Worm (Caenorhabditis elegans) whole organism, early embryonic: Measurements from ENCODE around the gene sma-4.

Experiments used
- B0310.2 ChIP-seq: sonication (generic microtip); optimal IDR thresholded peaks from 2 replicates; lab custom pipeline; 2016; ENCODE audit warnings: mild to moderate bottlenecking, missing genetic modification characterization, missing compliant biosample characterization
- F13C5.2 ChIP-seq: sonication (generic microtip); optimal IDR thresholded peaks from 2 replicates; lab custom pipeline; 2017; ENCODE audit warnings: mild to moderate bottlenecking, missing genetic modification characterization, inconsistent platforms, missing compliant biosample characterization
- aly-1 ChIP-seq: sonication (generic microtip); optimal IDR thresholded peaks from 2 replicates; lab custom pipeline; 2016; ENCODE audit warnings: missing genetic modification characterization, missing compliant biosample characterization
- ama-1 ChIP-seq: fragments of 150-350 bp; optimal IDR thresholded peaks from 2 replicates; lab custom pipeline; 2014
- ceh-13 ChIP-seq: fragments of 200-800 bp; sonication (Bioruptor generic); optimal IDR thresholded peaks from 2 replicates; lab custom pipeline; 2018; ENCODE audit warnings: mild to moderate bottlenecking, missing genetic modification characterization, missing compliant biosample characterization
- ceh-36 ChIP-seq: sonication (generic microtip); optimal IDR thresholded peaks from 2 replicates; lab custom pipeline; 2016; ENCODE audit warnings: missing genetic modification characterization, inconsistent platforms, missing compliant biosample characterization
- ets-7 ChIP-seq: sonication (generic microtip); optimal IDR thresholded peaks from 2 replicates; lab custom pipeline; 2016; ENCODE audit warnings: missing genotype, missing genetic modification characterization, missing compliant biosample characterization
- flt-1 ChIP-seq: fragments of 200-800 bp; sonication (Bioruptor generic); IDR thresholded peaks from 2 replicates; pipeline ENCODE4 v1.3.6; 2022; ENCODE audit warnings: missing genetic modification characterization, missing compliant biosample characterization
- hmbx-1 ChIP-seq: sonication (generic microtip); optimal IDR thresholded peaks from 2 replicates; lab custom pipeline; 2016; ENCODE audit warnings: mild to moderate bottlenecking, missing genetic modification characterization, missing compliant biosample characterization
- hmg-4 ChIP-seq: fragments of 200-800 bp; sonication (Bioruptor generic); optimal IDR thresholded peaks from 2 replicates; lab custom pipeline; 2018; ENCODE audit warnings: mild to moderate bottlenecking, missing genetic modification characterization, missing compliant biosample characterization
- hnd-1 ChIP-seq: sonication (generic microtip); optimal IDR thresholded peaks from 2 replicates; lab custom pipeline; 2016; ENCODE audit warnings: missing genetic modification characterization, missing compliant biosample characterization
- pes-1 ChIP-seq: fragments of 200-800 bp; sonication (Bioruptor generic); IDR thresholded peaks from 2 replicates; pipeline ENCODE4 v1.3.6; 2022; ENCODE audit warnings: missing genetic modification reagents, missing genetic modification characterization, missing compliant biosample characterization
- scrt-1 ChIP-seq: fragments of 200-800 bp; sonication (Bioruptor generic); IDR thresholded peaks from 2 replicates; pipeline ENCODE4 v1.3.6; 2022; ENCODE audit warnings: missing genetic modification characterization, missing compliant biosample characterization
- sea-1 ChIP-seq: fragments of 200-800 bp; sonication (Bioruptor generic); conservative IDR thresholded peaks from 2 replicates; pipeline ENCODE4 v1.3.6; 2022; ENCODE audit warnings: missing genetic modification characterization, missing compliant biosample characterization
- tbx-11 ChIP-seq: fragments of 200-800 bp; sonication (Bioruptor generic); IDR thresholded peaks from 2 replicates; pipeline ENCODE4 v1.3.6; 2022; ENCODE audit warnings: missing genetic modification characterization, missing compliant biosample characterization
- tbx-37 ChIP-seq: fragments of 200-800 bp; sonication (Bioruptor generic); conservative IDR thresholded peaks from 2 replicates; pipeline ENCODE4 v1.3.6; 2022; ENCODE audit warnings: missing genetic modification reagents, missing genetic modification characterization, missing compliant biosample characterization
- tra-4 ChIP-seq: sonication (generic microtip); optimal IDR thresholded peaks from 2 replicates; lab custom pipeline; 2017; ENCODE audit warnings: missing genetic modification characterization, missing compliant biosample characterization

The sma-4 gene

DNA sequence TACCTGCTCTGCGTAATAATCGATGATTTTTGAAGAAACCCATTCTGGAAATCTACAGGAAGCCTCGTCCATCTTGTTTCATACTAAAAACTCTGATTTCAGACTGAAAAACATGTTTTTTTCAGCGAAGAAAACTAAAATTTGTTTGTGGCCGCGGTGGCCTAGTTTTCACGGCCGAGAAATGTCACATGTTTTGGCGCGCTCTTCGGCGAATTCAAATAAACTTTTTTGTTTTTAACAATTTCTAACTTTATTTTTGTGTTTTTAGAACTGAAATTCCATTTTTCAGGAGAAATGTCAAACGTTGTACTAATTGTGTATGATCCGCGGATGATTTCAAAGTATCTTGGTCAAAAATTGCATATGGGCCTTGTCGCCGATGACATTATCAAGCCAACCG, 13.1 kb upstream of the sma-4 start, which contains the start of the genes polq-1 and him-10:
Gene polq-1 (minus strand): TSS at position 190 of the 400 bp plus-strand sequence.
Gene him-10 (plus strand): TSS at position 290 of the 400 bp plus-strand sequence.
- TF ChIP-seq B0310.2 (tag; lab: Kevin White, UChicago), result no peak
- no peak for TF ChIP-seq hnd-1 (tag; lab: Kevin White, UChicago)
- no peak for TF ChIP-seq tra-4 (tag; lab: Kevin White, UChicago)
- no peak for TF ChIP-seq sea-1 (GFP tag; lab: Robert Waterston, UW)
- TF ChIP-seq tbx-37 (GFP tag; lab: Robert Waterston, UW), result no peak
- no peak for TF ChIP-seq tbx-11 (GFP tag; lab: Robert Waterston, UW)
- no peak for TF ChIP-seq hmbx-1 (tag; lab: Kevin White, UChicago)
- TF ChIP-seq hmg-4, result no peak
- no peak for TF ChIP-seq ceh-13 (GFP tag; lab: Kevin White, UChicago)
- TF ChIP-seq aly-1 (tag; lab: Kevin White, UChicago), result no peak
- TF ChIP-seq pes-1 (GFP tag; lab: Robert Waterston, UW), result no peak
- no peak for TF ChIP-seq ama-1
- TF ChIP-seq flt-1 (GFP tag; lab: Robert Waterston, UW), result no peak
- TF ChIP-seq F13C5.2 (tag; lab: Kevin White, UChicago), result no peak

DNA sequence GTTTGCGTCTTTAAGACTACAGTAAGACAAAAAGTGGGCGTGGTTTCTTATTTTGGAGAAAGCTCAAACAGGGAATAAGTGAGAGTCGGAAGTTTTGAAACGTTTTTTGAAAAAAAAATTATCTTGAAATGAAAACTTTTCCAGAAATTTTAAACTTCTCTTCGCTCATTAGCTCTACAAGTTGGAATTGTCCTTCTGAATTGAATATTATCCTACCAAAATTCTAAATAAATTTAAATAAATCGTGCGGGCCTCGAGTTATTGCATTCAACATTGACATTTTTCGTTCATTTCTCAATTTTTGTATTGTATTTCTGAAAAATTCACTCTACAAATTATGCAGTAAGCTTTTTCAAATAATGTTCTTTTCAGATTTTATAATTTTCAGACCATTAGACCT, 10.8 kb upstream of the sma-4 start, which contains the start of gene R12B2.3:
Gene R12B2.3 (plus strand): TSS at position 301 of the 400 bp plus-strand sequence.
- TF ChIP-seq hmbx-1 (tag; lab: Kevin White, UChicago) (no peak), hmg-4 (no peak), aly-1 (tag; lab: Kevin White, UChicago) (no peak), F13C5.2 (tag; lab: Kevin White, UChicago) (no peak), flt-1 (GFP tag; lab: Robert Waterston, UW) (no peak), hnd-1 (tag; lab: Kevin White, UChicago) (no peak), scrt-1 (no peak)

DNA sequence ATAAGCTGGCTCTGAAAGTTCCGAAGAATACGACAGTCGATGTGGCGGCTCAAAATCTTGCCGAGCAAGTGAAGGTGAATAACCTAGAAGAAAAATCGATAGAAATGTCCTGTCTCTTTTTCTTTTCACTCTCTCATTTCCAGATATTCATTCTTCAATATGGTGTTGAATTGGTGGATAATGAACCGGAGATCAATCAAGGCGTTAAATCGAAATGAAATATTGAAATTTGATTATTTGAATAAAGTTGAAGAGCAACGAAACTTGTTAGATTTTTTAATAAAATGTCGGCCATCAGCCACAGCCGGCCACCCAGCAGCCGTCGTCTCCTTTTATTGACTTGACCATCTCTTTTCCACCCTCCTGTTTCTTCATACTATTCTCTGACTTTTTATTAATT, 9.3 kb upstream of the sma-4 start, which contains the start of gene R12B2.2:
Gene R12B2.2 (plus strand): TSS at position 301 of the 400 bp plus-strand sequence.
- TF ChIP-seq hnd-1 (tag; lab: Kevin White, UChicago), result no peak
- TF ChIP-seq hmbx-1 (tag; lab: Kevin White, UChicago), result no peak
- no peak for TF ChIP-seq tra-4 (tag; lab: Kevin White, UChicago)
- no peak for TF ChIP-seq B0310.2 (tag; lab: Kevin White, UChicago)
- TF ChIP-seq F13C5.2 (tag; lab: Kevin White, UChicago), result no peak
- no peak for TF ChIP-seq tbx-37 (GFP tag; lab: Robert Waterston, UW)
- TF ChIP-seq hmg-4, result no peak
- no peak for TF ChIP-seq sea-1 (GFP tag; lab: Robert Waterston, UW)
- no peak for TF ChIP-seq ceh-13 (GFP tag; lab: Kevin White, UChicago)
- TF ChIP-seq flt-1 (GFP tag; lab: Robert Waterston, UW), result no peak
- no peak for TF ChIP-seq aly-1 (tag; lab: Kevin White, UChicago)
- no peak for TF ChIP-seq ceh-36 (tag; lab: Kevin White, UChicago)
- TF ChIP-seq scrt-1, result no peak
- TF ChIP-seq ets-7 (tag; lab: Kevin White, UChicago), result no peak
- no peak for TF ChIP-seq tbx-11 (GFP tag; lab: Robert Waterston, UW)
- TF ChIP-seq pes-1 (GFP tag; lab: Robert Waterston, UW), result no peak
- TF ChIP-seq ama-1, result no peak

DNA sequence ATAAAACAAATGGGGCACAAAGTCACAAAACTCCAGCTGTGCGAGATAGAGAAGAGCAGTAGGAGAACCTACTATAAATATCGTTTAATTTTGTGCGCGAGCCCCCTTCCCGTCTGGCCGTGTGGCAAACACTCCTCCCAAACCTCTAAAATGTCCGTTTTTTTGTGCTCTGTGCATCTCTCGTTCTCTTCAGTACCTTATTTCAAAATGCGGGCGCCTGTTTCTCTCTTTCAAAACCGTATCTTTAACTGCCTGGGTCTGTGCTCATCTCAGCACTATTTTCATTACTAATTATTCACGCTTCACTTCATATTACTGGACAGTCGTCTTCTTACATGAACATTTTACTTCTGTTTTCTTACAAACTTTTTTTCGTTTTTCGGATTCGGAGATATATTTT, 6.0 kb upstream of the sma-4 start:
- no peak for TF ChIP-seq scrt-1
- no peak for TF ChIP-seq ets-7 (tag; lab: Kevin White, UChicago)
- TF ChIP-seq ceh-36 (tag; lab: Kevin White, UChicago), result no peak
- no peak for TF ChIP-seq hmbx-1 (tag; lab: Kevin White, UChicago)
- no peak for TF ChIP-seq sea-1 (GFP tag; lab: Robert Waterston, UW)
- TF ChIP-seq pes-1 (GFP tag; lab: Robert Waterston, UW), result no peak
- no peak for TF ChIP-seq ama-1

DNA sequence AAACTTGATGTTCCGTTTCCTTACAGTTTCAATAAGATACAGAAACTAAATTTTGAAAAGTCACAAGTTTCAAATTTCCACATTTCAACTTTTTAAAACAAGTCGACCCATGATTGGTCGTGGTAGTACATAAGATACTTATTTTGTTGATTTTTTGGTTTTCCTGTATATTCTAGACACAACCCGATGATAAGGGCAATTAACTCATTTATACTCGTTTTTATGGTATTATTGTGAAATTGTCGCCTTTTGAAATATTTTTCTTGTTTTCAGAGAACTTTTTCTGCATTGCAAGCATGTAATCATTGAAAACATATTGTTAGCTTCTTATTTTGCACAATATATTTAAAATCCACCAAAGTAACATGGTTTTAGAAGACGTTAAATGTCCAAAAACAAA, 4.1 kb upstream of the sma-4 start:
- TF ChIP-seq ceh-13 (GFP tag; lab: Kevin White, UChicago), result no peak
- TF ChIP-seq ama-1, result no peak
- TF ChIP-seq aly-1 (tag; lab: Kevin White, UChicago), result no peak
- TF ChIP-seq sea-1 (GFP tag; lab: Robert Waterston, UW), result no peak
- no peak for TF ChIP-seq F13C5.2 (tag; lab: Kevin White, UChicago)
- no peak for TF ChIP-seq pes-1 (GFP tag; lab: Robert Waterston, UW)
- TF ChIP-seq flt-1 (GFP tag; lab: Robert Waterston, UW), result no peak

DNA sequence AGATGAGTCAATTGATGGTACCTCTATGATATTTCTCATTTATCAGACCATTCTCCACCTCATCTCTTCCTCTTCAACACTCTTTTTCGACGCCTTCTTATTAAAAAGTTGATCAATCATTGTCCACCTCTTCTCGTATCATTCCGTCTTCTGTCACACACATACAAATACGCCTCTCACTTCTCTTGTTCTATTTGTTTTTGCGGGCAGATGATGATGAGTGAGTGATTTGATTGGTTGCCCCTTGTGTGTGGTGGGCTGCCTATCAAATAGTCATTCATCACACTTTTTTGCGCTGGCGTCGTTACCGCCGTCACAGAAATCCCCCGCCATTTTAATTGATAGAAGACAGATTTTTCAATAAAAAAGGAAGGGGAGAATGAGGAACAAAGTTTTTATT, 3.4 kb upstream of the sma-4 start:
- no peak for TF ChIP-seq ama-1
- TF ChIP-seq hmg-4, result no peak

DNA sequence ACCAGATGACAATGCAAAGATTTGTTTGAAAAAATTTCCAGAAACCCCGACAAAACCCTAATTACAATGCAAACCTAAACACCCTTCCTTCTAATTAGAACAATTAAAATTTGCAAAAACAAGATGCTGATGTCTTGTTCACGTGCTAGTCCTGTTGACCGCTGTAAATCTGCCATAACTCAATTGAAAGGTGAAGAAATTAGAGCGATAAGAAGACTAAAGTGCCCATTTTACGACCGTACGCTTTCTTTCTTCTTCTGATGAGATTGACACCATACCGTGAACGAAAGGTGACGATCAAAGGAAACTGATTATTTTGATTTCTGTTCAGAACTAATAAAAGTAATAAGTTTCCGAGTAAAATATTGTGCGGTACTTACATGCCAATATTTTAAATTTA, 2.5 kb upstream of the sma-4 start:
- TF ChIP-seq B0310.2 (tag; lab: Kevin White, UChicago), result no peak

DNA sequence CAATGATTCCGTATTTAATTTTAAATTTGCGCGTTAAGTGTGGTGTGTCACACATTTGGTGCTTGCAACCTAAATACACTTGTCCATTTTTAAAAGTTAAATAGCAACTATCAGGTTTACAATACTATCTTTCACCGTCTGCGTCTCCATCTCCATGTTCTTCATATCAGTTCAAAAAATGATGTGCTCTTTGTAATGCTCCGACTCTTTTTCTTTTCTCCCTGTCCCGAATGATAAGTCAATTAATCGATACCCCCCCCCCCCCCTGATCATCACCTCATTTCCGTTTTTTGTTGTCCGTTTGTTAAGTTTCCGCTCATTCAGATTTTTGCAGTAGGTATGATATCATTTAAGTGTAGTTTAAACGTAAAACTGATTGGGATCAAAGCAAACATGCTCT, 1.9 kb upstream of the sma-4 start:
- TF ChIP-seq F13C5.2 (tag; lab: Kevin White, UChicago) (no peak), pes-1 (GFP tag; lab: Robert Waterston, UW) (no peak), hmg-4 (no peak), ceh-13 (GFP tag; lab: Kevin White, UChicago) (no peak), flt-1 (GFP tag; lab: Robert Waterston, UW) (no peak), hnd-1 (tag; lab: Kevin White, UChicago) (no peak)
